Worm (Caenorhabditis elegans): ENCODE measurements around the gene C35B1.7.

ce11 chrIV:4154641-4155040, 45.8 kb downstream of the C35B1.7 start, which contains the start of gene K08D10.14:
- TF ChIP-seq ces-1 (GFP tag; optimal IDR thresholded peaks at IDR 0.05) (no peak), dmd-9 (GFP tag; IDR thresholded peaks at IDR 0.05) (no peak), mdl-1 (tag; optimal IDR thresholded peaks at IDR 0.05) (no peak)
